Fruit fly (Drosophila melanogaster): ENCODE measurements around the gene CG43082.

DNA sequence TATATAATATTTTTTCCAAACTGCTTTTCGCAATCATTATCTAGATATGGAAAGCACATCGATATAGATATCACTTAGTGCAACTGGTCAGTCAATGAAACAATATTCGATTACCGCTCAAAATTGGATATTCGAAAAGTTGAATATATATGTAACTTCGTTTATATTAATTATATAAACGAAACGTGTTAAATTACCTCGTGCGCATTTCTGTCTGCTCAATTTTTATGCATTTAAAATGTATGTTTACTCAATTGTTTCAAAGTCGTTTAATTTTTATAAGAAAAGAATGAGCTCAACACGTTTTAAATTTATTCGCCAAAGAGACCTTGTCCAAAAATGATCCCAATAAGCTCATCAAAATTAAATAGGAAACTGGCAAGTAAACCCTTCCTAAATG, 11.1 kb upstream of the CG43082 start, which contains the start of gene CG43084:
- no peak for TF ChIP-seq CG17802 (tag; optimal IDR thresholded peaks at IDR 0.05)
- TF ChIP-seq CG42726 (GFP tag; IDR thresholded peaks at IDR 0.05; ENCODE audit: partially characterized antibody) = no peak
- no peak for TF ChIP-seq Ets97D (GFP tag; optimal IDR thresholded peaks at IDR 0.05)
- TF ChIP-seq mam (GFP tag; optimal IDR thresholded peaks at IDR 0.05) = no peak
- TF ChIP-seq corto (GFP tag; optimal IDR thresholded peaks at IDR 0.05) = no peak
- no peak for TF ChIP-seq CG12071 (GFP tag; optimal IDR thresholded peaks at IDR 0.05)
- no peak for TF ChIP-seq nerfin-2 (GFP tag; IDR thresholded peaks at IDR 0.05; ENCODE audit: partially characterized antibody)
- TF ChIP-seq CG5180 (GFP tag; optimal IDR thresholded peaks at IDR 0.05) = no peak
- no peak for TF ChIP-seq CG2129 (GFP tag; IDR thresholded peaks at IDR 0.05; ENCODE audit: partially characterized antibody)
- TF ChIP-seq CG6654 (GFP tag; optimal IDR thresholded peaks at IDR 0.05) = no peak
- TF ChIP-seq Adf1 (GFP tag; IDR thresholded peaks at IDR 0.05) = no peak
